Worm (Caenorhabditis elegans): ENCODE results near the gene Y45F3A.9.

The Y45F3A.9 gene

DNA sequence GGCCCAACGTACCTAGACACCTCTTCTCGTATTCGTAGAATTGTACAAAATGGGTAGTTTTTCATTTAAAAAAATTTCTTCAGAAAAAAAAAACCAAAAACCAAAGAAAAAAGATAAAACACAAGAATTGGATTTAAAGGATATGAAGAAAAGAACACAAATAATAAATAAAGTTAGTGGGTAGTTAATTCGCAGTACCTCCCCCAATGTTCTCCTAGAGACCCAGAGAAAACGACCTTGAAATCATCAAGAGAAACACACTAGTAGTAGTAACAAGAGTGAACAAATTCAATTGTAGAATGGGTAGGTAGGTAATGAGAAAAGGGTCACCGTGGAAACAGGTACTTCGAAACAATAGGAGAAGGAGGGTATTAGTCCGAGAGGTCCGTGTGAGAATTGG is 17.2 kb downstream of the Y45F3A.9 start:
- TF ChIP-seq hif-1 (tag; optimal IDR thresholded peaks at IDR 0.05) (no peak), unc-62 (GFP tag; optimal IDR thresholded peaks at IDR 0.05 in 1 of 2) (peak in 1 of 2 experiments; percentile 72), unc-62 (tag; optimal IDR thresholded peaks at IDR 0.05) (no peak), F10B5.3 (tag; optimal IDR thresholded peaks at IDR 0.05) (no peak)

ce11 chrIII:10576316-10576715 is 18.6 kb downstream of the Y45F3A.9 start:
- TF ChIP-seq lin-38 (GFP tag; IDR thresholded peaks at IDR 0.05), result 0 out of 2 replicates have a peak, but pooled peaks have one; percentile 24

DNA sequence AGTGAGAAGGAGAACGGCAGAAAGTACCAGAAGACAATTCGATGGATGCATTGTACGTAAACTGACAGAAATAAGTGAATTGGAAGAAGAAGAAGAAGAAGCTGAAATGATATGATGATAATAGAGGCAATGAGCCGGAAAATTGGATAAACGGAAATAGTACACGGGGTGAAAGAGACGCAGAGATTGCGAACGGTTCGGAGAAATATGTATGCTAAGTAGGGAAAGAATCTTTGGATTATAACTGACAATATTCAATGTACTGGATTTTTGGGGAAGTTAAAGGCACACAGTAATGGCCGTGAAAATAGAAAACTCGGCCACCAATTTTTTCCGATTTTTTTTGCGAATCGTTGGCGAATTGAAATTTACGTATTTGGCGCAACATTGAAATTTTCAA is 19.6 kb downstream of the Y45F3A.9 start, which contains the start of gene Y45F3A.4:
TSS of gene Y45F3A.4 (minus strand) at position 101 of the 400 bp plus-strand sequence.
- TF ChIP-seq F26F4.8 (GFP tag; conservative IDR thresholded peaks at IDR 0.05) (no peak), dmd-9 (GFP tag; IDR thresholded peaks at IDR 0.05) (no peak), ceh-28 (tag; optimal IDR thresholded peaks at IDR 0.05) (no peak), tra-1 (GFP tag; IDR thresholded peaks at IDR 0.05) (0 out of 2 replicates have a peak, but pooled peaks have one; percentile 8), nhr-42 (GFP tag; IDR thresholded peaks at IDR 0.05) (no peak), sdz-12 (GFP tag; optimal IDR thresholded peaks at IDR 0.05) (no peak), ZK337.2 (GFP tag; IDR thresholded peaks at IDR 0.05) (no peak), D1046.2 (GFP tag; IDR thresholded peaks at IDR 0.05) (no peak)

- TF ChIP-seq zag-1 (tag; optimal IDR thresholded peaks at IDR 0.05), result no peak
- no peak for TF ChIP-seq spr-3 (GFP tag; optimal IDR thresholded peaks at IDR 0.05)
- no peak for TF ChIP-seq lin-1 (GFP tag; IDR thresholded peaks at IDR 0.05)
- no peak for TF ChIP-seq hmg-1.1 (GFP tag; IDR thresholded peaks at IDR 0.05)
- no peak for TF ChIP-seq ceh-62 (tag; optimal IDR thresholded peaks at IDR 0.05)
- TF ChIP-seq hlh-11 (tag; optimal IDR thresholded peaks at IDR 0.05), result no peak
Observed at ce11 chrIII:10569246-10569645, 25.7 kb downstream of the Y45F3A.9 start.

DNA sequence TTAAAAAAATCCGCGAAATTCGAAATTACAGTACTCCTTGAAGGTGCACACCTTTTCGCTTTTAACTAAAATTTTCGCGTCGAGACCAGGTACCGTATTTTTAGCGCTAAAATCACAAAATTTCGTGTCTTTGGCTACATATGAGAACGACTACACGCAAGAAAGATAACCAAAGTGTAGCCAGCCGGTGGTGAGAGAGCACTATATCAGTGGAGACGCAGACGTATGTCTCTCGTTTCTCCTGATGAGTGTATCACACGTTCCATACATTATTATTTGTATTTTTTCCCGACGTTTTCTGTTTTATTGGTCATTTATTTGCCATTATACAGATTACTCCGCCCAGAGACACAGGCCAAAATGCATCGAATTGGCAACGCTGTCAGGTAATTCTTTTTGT is 29.0 kb downstream of the Y45F3A.9 start, which contains the start of gene acdh-11:
TSS of gene acdh-11 (plus strand) at position 333 of the 400 bp plus-strand sequence.
- TF ChIP-seq saeg-2 (GFP tag; IDR thresholded peaks at IDR 0.05) (no peak), D1046.2 (GFP tag; IDR thresholded peaks at IDR 0.05) (no peak), nhr-41 (GFP tag; IDR thresholded peaks at IDR 0.05) (no peak), nhr-111 (GFP tag; optimal IDR thresholded peaks at IDR 0.05) (no peak), lsy-2 (tag; optimal IDR thresholded peaks at IDR 0.05) (peak in 1 of 2 experiments; percentile 51), ZK337.2 (GFP tag; IDR thresholded peaks at IDR 0.05) (no peak), R02D3.7 (tag; optimal IDR thresholded peaks at IDR 0.05) (no peak), lin-1 (GFP tag; IDR thresholded peaks at IDR 0.05) (no peak), ztf-11 (tag; optimal IDR thresholded peaks at IDR 0.05) (no peak), nhr-76 (tag; optimal IDR thresholded peaks at IDR 0.05) (no peak), nhr-10 (tag; optimal IDR thresholded peaks at IDR 0.05) (no peak), aha-1 (tag) (no peak), F10B5.3 (tag; optimal IDR thresholded peaks at IDR 0.05) (no peak), unc-39 (tag; optimal IDR thresholded peaks at IDR 0.05) (no peak), lir-3 (tag; optimal IDR thresholded peaks at IDR 0.05) (no peak), nhr-48 (tag; optimal IDR thresholded peaks at IDR 0.05) (no peak), snpc-1.2 (GFP tag; IDR thresholded peaks at IDR 0.05) (no peak), lim-7 (GFP tag; IDR thresholded peaks at IDR 0.05) (no peak), hif-1 (tag; optimal IDR thresholded peaks at IDR 0.05) (peak in 1 of 2 experiments; percentile 2), ztf-7 (tag; optimal IDR thresholded peaks at IDR 0.05) (no peak), zfp-2 (tag; optimal IDR thresholded peaks at IDR 0.05) (no peak), dmd-9 (GFP tag; IDR thresholded peaks at IDR 0.05) (no peak), ces-1 (GFP tag; optimal IDR thresholded peaks at IDR 0.05) (no peak), nhr-25 (tag; optimal IDR thresholded peaks at IDR 0.05; ENCODE audit: borderline replicate concordance, insufficient read depth) (no peak), egl-27 (tag; optimal IDR thresholded peaks at IDR 0.05) (no peak), lin-29 (GFP tag; IDR thresholded peaks at IDR 0.05) (no peak), tag-97 (GFP tag; IDR thresholded peaks at IDR 0.05) (no peak), mxl-2 (GFP tag; conservative IDR thresholded peaks at IDR 0.05) (no peak), zip-11 (GFP tag; IDR thresholded peaks at IDR 0.05) (no peak), ceh-82 (tag; optimal IDR thresholded peaks at IDR 0.05) (no peak), nhr-42 (GFP tag; IDR thresholded peaks at IDR 0.05) (no peak), nhr-237 (tag; optimal IDR thresholded peaks at IDR 0.05) (no peak), F26F4.8 (GFP tag; conservative IDR thresholded peaks at IDR 0.05) (no peak), tra-1 (GFP tag; IDR thresholded peaks at IDR 0.05) (no peak), pqm-1 (tag; optimal IDR thresholded peaks at IDR 0.05) (no peak)

Measured in whole organism, L4 larva.